Fruit fly (Drosophila melanogaster) whole organism, embryonic: ENCODE results near the gene Osi6.

Experiments used
- Abd-B ChIP-seq: fragments of 200-800 bp; sonication (Bioruptor generic); optimal IDR thresholded peaks from 2 replicates; lab custom pipeline; 2018; ENCODE audit warnings: missing biosample characterization, mild to moderate bottlenecking, missing genetic modification characterization, moderate library complexity
- Bgb ChIP-seq: fragments of 200-800 bp; sonication (Bioruptor generic); IDR thresholded peaks from 2 replicates; pipeline ENCODE4 v1.3.6; 2022; ENCODE audit warnings: missing biosample characterization, missing genetic modification characterization; ENCODE audit not compliant: partially characterized antibody
- CG10431 ChIP-seq: fragments of 200-800 bp; sonication (Bioruptor generic); optimal IDR thresholded peaks from 3 replicates; lab custom pipeline; 2018; ENCODE audit warnings: missing biosample characterization, mild to moderate bottlenecking, missing genetic modification characterization
- CG10543 ChIP-seq: fragments of 200-800 bp; sonication (Bioruptor generic); optimal IDR thresholded peaks from 3 replicates; lab custom pipeline; 2017; ENCODE audit warnings: missing biosample characterization, mild to moderate bottlenecking, missing genetic modification characterization, moderate library complexity
- CG10654 ChIP-seq: fragments of 200-800 bp; sonication (Bioruptor generic); optimal IDR thresholded peaks from 2 replicates; lab custom pipeline; 2016; ENCODE audit warnings: missing biosample characterization, missing genetic modification characterization
- CG11456 ChIP-seq: fragments of 200-800 bp; sonication (Bioruptor generic); IDR thresholded peaks from 3 replicates; pipeline ENCODE4 v1.3.6; 2022; ENCODE audit warnings: missing biosample characterization, missing genetic modification characterization
- CG11504 ChIP-seq: fragments of 200-800 bp; sonication (Bioruptor generic); optimal IDR thresholded peaks from 3 replicates; lab custom pipeline; 2019; ENCODE audit warnings: missing biosample characterization, mild to moderate bottlenecking, missing genetic modification characterization, moderate library complexity
- CG11723 ChIP-seq: fragments of 200-800 bp; sonication (Bioruptor generic); optimal IDR thresholded peaks from 2 replicates; lab custom pipeline; 2017; ENCODE audit warnings: missing biosample characterization, mild to moderate bottlenecking, missing genetic modification characterization
- CG12104 ChIP-seq: fragments of 200-800 bp; sonication (Bioruptor generic); optimal IDR thresholded peaks from 3 replicates; lab custom pipeline; 2016; ENCODE audit warnings: missing biosample characterization, missing genetic modification characterization
- CG13894 ChIP-seq: fragments of 200-800 bp; sonication (Bioruptor generic); optimal IDR thresholded peaks from 3 replicates; lab custom pipeline; 2018; ENCODE audit warnings: missing biosample characterization, mild to moderate bottlenecking, missing genetic modification characterization, moderate library complexity
- CG14441 ChIP-seq: fragments of 200-800 bp; sonication (Bioruptor generic); IDR thresholded peaks from 2 replicates; pipeline ENCODE4 v1.3.6; 2022; ENCODE audit warnings: missing biosample characterization, missing genetic modification characterization
- CG15011 ChIP-seq: fragments of 200-800 bp; sonication (Bioruptor generic); optimal IDR thresholded peaks from 3 replicates; lab custom pipeline; 2018; ENCODE audit warnings: missing biosample characterization, mild to moderate bottlenecking, missing genetic modification characterization
- CG1602 ChIP-seq: fragments of 200-800 bp; sonication (Bioruptor generic); optimal IDR thresholded peaks from 3 replicates; lab custom pipeline; 2016; ENCODE audit warnings: missing biosample characterization, missing genetic modification characterization
- CG17361 ChIP-seq: fragments of 200-800 bp; sonication (Bioruptor generic); IDR thresholded peaks from 3 replicates; pipeline ENCODE4 v1.3.6; 2022; ENCODE audit warnings: missing biosample characterization, missing genetic modification characterization
- CG17612 ChIP-seq: fragments of 200-800 bp; sonication (Bioruptor generic); IDR thresholded peaks from 2 replicates; pipeline ENCODE4 v1.3.6; 2022; ENCODE audit warnings: missing biosample characterization, missing genetic modification characterization
- CG2129 ChIP-seq: fragments of 200-800 bp; sonication (Bioruptor generic); IDR thresholded peaks from 2 replicates; pipeline ENCODE4 v1.3.6; 2022; ENCODE audit warnings: missing biosample characterization, missing genetic modification characterization; ENCODE audit not compliant: partially characterized antibody
- CG30431 ChIP-seq: fragments of 200-800 bp; sonication (Bioruptor generic); optimal IDR thresholded peaks from 2 replicates; lab custom pipeline; 2017; ENCODE audit warnings: missing biosample characterization, missing genetic modification characterization
- CG31388 ChIP-seq: fragments of 200-800 bp; sonication (Bioruptor generic); optimal IDR thresholded peaks from 2 replicates; lab custom pipeline; 2016; ENCODE audit warnings: missing biosample characterization, missing genetic modification characterization
- CG3838 ChIP-seq: fragments of 200-800 bp; sonication (Bioruptor generic); optimal IDR thresholded peaks from 3 replicates; lab custom pipeline; 2016; ENCODE audit warnings: missing biosample characterization, missing genetic modification characterization
- CG5180 ChIP-seq: fragments of 200-800 bp; sonication (Bioruptor generic); optimal IDR thresholded peaks from 3 replicates; lab custom pipeline; 2017; ENCODE audit warnings: missing biosample characterization, missing genetic modification characterization, mild to moderate bottlenecking, moderate library complexity, missing genetic modification reagents
- CG6765 ChIP-seq: fragments of 200-800 bp; sonication (Bioruptor generic); optimal IDR thresholded peaks from 3 replicates; lab custom pipeline; 2017; ENCODE audit warnings: missing biosample characterization, mild to moderate bottlenecking, missing genetic modification characterization
- CG7271 ChIP-seq: fragments of 200-800 bp; sonication (Bioruptor generic); optimal IDR thresholded peaks from 2 replicates; lab custom pipeline; 2018; ENCODE audit warnings: missing biosample characterization, mild to moderate bottlenecking, missing genetic modification characterization, moderate library complexity
- CG7839 ChIP-seq: fragments of 200-800 bp; sonication (Bioruptor generic); optimal IDR thresholded peaks from 3 replicates; lab custom pipeline; 2018; ENCODE audit warnings: missing biosample characterization, mild to moderate bottlenecking, missing genetic modification characterization, moderate library complexity
- CG7987 ChIP-seq: fragments of 200-800 bp; sonication (Bioruptor generic); optimal IDR thresholded peaks from 2 replicates; lab custom pipeline; 2018; ENCODE audit warnings: missing biosample characterization, mild to moderate bottlenecking, missing genetic modification characterization, moderate library complexity
- CrebB ChIP-seq: fragments of 200-800 bp; sonication (Bioruptor generic); optimal IDR thresholded peaks from 3 replicates; lab custom pipeline; 2018; ENCODE audit warnings: missing biosample characterization, mild to moderate bottlenecking, missing genetic modification characterization
- Deaf1 ChIP-seq: fragments of 200-800 bp; optimal IDR thresholded peaks from 3 replicates; lab custom pipeline; 2019; ENCODE audit warnings: missing biosample characterization, mild to moderate bottlenecking, missing genetic modification characterization, moderate library complexity
- Dip3 ChIP-seq: fragments of 200-800 bp; sonication (Bioruptor generic); optimal IDR thresholded peaks from 3 replicates; lab custom pipeline; 2016; ENCODE audit warnings: missing biosample characterization, missing genetic modification characterization
- Elba2 ChIP-seq: fragments of 200-800 bp; sonication (Bioruptor generic); optimal IDR thresholded peaks from 3 replicates; lab custom pipeline; 2016; ENCODE audit warnings: missing biosample characterization, missing genetic modification characterization
- Ets65A ChIP-seq: fragments of 200-800 bp; sonication (Bioruptor generic); peaks from one replicate; lab custom pipeline; 2016; ENCODE audit warnings: missing biosample characterization, missing genetic modification characterization
- Fer1 ChIP-seq: fragments of 200-800 bp; sonication (Bioruptor generic); optimal IDR thresholded peaks from 2 replicates; lab custom pipeline; 2017; ENCODE audit warnings: missing biosample characterization, mild to moderate bottlenecking, missing genetic modification characterization
- GATAe ChIP-seq: fragments of 200-800 bp; sonication (Bioruptor generic); conservative IDR thresholded peaks from 2 replicates; pipeline ENCODE4 v1.3.6; 2022; ENCODE audit warnings: missing biosample characterization, missing genetic modification characterization
- Lhr ChIP-seq: fragments of 200-800 bp; sonication (Bioruptor generic); optimal IDR thresholded peaks from 3 replicates; lab custom pipeline; 2017; ENCODE audit warnings: mild to moderate bottlenecking, missing biosample characterization, missing genetic modification reagents, missing genetic modification characterization
- Oaz ChIP-seq: fragments of 200-800 bp; sonication (Bioruptor generic); IDR thresholded peaks from 2 replicates; pipeline ENCODE4 v1.3.6; 2022; ENCODE audit warnings: missing biosample characterization, missing genetic modification characterization
- PHDP ChIP-seq: fragments of 200-800 bp; sonication (Bioruptor generic); optimal IDR thresholded peaks from 3 replicates; lab custom pipeline; 2018; ENCODE audit warnings: missing biosample characterization, mild to moderate bottlenecking, missing genetic modification characterization, moderate library complexity
- Six4 ChIP-seq: fragments of 200-800 bp; sonication (Bioruptor generic); optimal IDR thresholded peaks from 2 replicates; lab custom pipeline; 2016; ENCODE audit warnings: missing biosample characterization, missing genetic modification characterization
- cas ChIP-seq: fragments of 200-800 bp; sonication (Bioruptor generic); IDR thresholded peaks from 2 replicates; pipeline ENCODE4 v1.3.6; 2022; ENCODE audit warnings: missing biosample characterization, missing genetic modification characterization
- chif ChIP-seq, 2 experiments: fragments of 200-800 bp; sonication (Bioruptor generic); optimal IDR thresholded peaks; 3 replicates each; lab custom pipeline; 2016; ENCODE audit warnings: missing biosample characterization in 2 of 2, missing genetic modification characterization in 2 of 2
- danr ChIP-seq: fragments of 200-800 bp; sonication (Bioruptor generic); IDR thresholded peaks from 2 replicates; pipeline ENCODE4 v1.3.6; 2022; ENCODE audit warnings: missing biosample characterization, missing genetic modification characterization
- ems ChIP-seq: fragments of 200-800 bp; sonication (Bioruptor generic); optimal IDR thresholded peaks from 3 replicates; lab custom pipeline; 2016; ENCODE audit warnings: missing biosample characterization, missing genetic modification characterization
- eve ChIP-seq, 2 experiments: fragments of >200 bp; optimal IDR thresholded peaks; 2 replicates each; lab custom pipeline; 2017; ENCODE audit warnings: missing biosample characterization in 2 of 2, missing genetic modification characterization in 2 of 2
- grau ChIP-seq: fragments of 200-800 bp; optimal IDR thresholded peaks from 3 replicates; lab custom pipeline; 2019; ENCODE audit warnings: missing biosample characterization, mild to moderate bottlenecking, missing genetic modification characterization, moderate library complexity
- lbe ChIP-seq: fragments of 200-800 bp; sonication (Bioruptor generic); optimal IDR thresholded peaks from 2 replicates; lab custom pipeline; 2016; ENCODE audit warnings: missing biosample characterization, mild to moderate bottlenecking, missing genetic modification characterization
- nerfin-2 ChIP-seq: fragments of 200-800 bp; sonication (Bioruptor generic); IDR thresholded peaks from 2 replicates; pipeline ENCODE4 v1.3.6; 2022; ENCODE audit warnings: missing biosample characterization, missing genetic modification characterization; ENCODE audit not compliant: partially characterized antibody
- org-1 ChIP-seq: fragments of 200-800 bp; sonication (Bioruptor generic); optimal IDR thresholded peaks from 2 replicates; lab custom pipeline; 2017; ENCODE audit warnings: missing biosample characterization, missing genetic modification characterization
- pfk ChIP-seq: fragments of 200-800 bp; sonication (Bioruptor generic); optimal IDR thresholded peaks from 2 replicates; lab custom pipeline; 2018; ENCODE audit warnings: missing biosample characterization, mild to moderate bottlenecking, missing genetic modification characterization, moderate library complexity
- pum ChIP-seq: fragments of 200-800 bp; sonication (Bioruptor generic); optimal IDR thresholded peaks from 2 replicates; lab custom pipeline; 2016; ENCODE audit warnings: missing biosample characterization, missing genetic modification characterization
- seq ChIP-seq: fragments of 200-800 bp; sonication (Bioruptor generic); IDR thresholded peaks from 2 replicates; pipeline ENCODE4 v1.3.6; 2022; ENCODE audit warnings: missing biosample characterization, missing genetic modification characterization
- sim ChIP-seq: fragments of 200-800 bp; sonication (Bioruptor generic); IDR thresholded peaks from 2 replicates; pipeline ENCODE4 v1.3.6; 2022; ENCODE audit warnings: missing biosample characterization, missing genetic modification characterization
- slou ChIP-seq: fragments of 200-800 bp; sonication (Bioruptor generic); optimal IDR thresholded peaks from 3 replicates; lab custom pipeline; 2016; ENCODE audit warnings: missing biosample characterization, missing genetic modification characterization
- ttk ChIP-seq: fragments of 200-800 bp; sonication (Bioruptor generic); IDR thresholded peaks from 2 replicates; pipeline ENCODE4 v2.1.2; 2022; ENCODE audit warnings: missing biosample characterization, missing genetic modification characterization

Osi6 gene

dm6 chr3R:6229055-6229841, 5.3 kb upstream of the Osi6 start (continued):
- TF ChIP-seq CG12104 (GFP tag; lab: Kevin White, UChicago): no peak
- TF ChIP-seq CG10654: no peak
- TF ChIP-seq CG6765: no peak
- TF ChIP-seq Oaz (GFP tag; lab: Robert Waterston, UW): no peak
- TF ChIP-seq Dip3: no peak
- TF ChIP-seq Elba2 (GFP tag; lab: Kevin White, UChicago): no peak
- TF ChIP-seq ems (GFP tag; lab: Kevin White, UChicago): no peak
- no peak for TF ChIP-seq CG13894
- TF ChIP-seq Lhr (GFP tag; lab: Kevin White, UChicago): no peak
- TF ChIP-seq nerfin-2 (GFP tag; lab: Robert Waterston, UW): no peak
- no peak for TF ChIP-seq GATAe (GFP tag; lab: Robert Waterston, UW)
- TF ChIP-seq CG11456: no peak
- TF ChIP-seq CG1602 (GFP tag; lab: Kevin White, UChicago): no peak
- no peak for TF ChIP-seq sim (GFP tag; lab: Robert Waterston, UW)
- no peak for TF ChIP-seq CG11723 (GFP tag; lab: Kevin White, UChicago)
- TF ChIP-seq CG17612 (GFP tag; lab: Robert Waterston, UW): no peak
- no peak for TF ChIP-seq CG2129
- no peak for TF ChIP-seq CG5180 (GFP tag; lab: Kevin White, UChicago)
- TF ChIP-seq CG10431 (GFP tag; lab: Kevin White, UChicago): no peak
- TF ChIP-seq Deaf1: no peak
- no peak for TF ChIP-seq org-1 (GFP tag; lab: Kevin White, UChicago)
- no peak for TF ChIP-seq ttk (GFP tag; lab: Robert Waterston, UW)
- no peak for TF ChIP-seq seq (GFP tag; lab: Robert Waterston, UW)
- no peak for TF ChIP-seq CG3838 (GFP tag; lab: Kevin White, UChicago)
- TF ChIP-seq CG7271 (tag; lab: Kevin White, UChicago): no peak
- no peak for TF ChIP-seq CG7987 (GFP tag; lab: Kevin White, UChicago)
- TF ChIP-seq CG14441 (GFP tag; lab: Robert Waterston, UW): no peak
- no peak for TF ChIP-seq CG15011 (GFP tag; lab: Kevin White, UChicago)
- TF ChIP-seq CG31388 (GFP tag; lab: Kevin White, UChicago): no peak
- TF ChIP-seq PHDP (tag; lab: Kevin White, UChicago): no peak
- no peak for TF ChIP-seq slou (GFP tag; lab: Kevin White, UChicago)
- no peak for TF ChIP-seq pfk (GFP tag; lab: Kevin White, UChicago)
- TF ChIP-seq Bgb (GFP tag; lab: Robert Waterston, UW): no peak
- TF ChIP-seq CG10543 (GFP tag; lab: Kevin White, UChicago): no peak
- TF ChIP-seq Fer1 (GFP tag; lab: Kevin White, UChicago): no peak
- TF ChIP-seq grau (tag; lab: Kevin White, UChicago): peak; percentile 22
- no peak for TF ChIP-seq CG30431
- TF ChIP-seq CG11504: peak; percentile 59
- no peak for TF ChIP-seq Six4
- peak in 1 of 2 experiments; percentile 5 for TF ChIP-seq chif (GFP tag; optimal IDR thresholded peaks at IDR 0.05; lab: Kevin White, UChicago)
- TF ChIP-seq eve (GFP tag; optimal IDR thresholded peaks at IDR 0.05; lab: Kevin White, UChicago): peak in 1 of 2 experiments; percentile 40
- TF ChIP-seq pum (GFP tag; lab: Kevin White, UChicago): peak; percentile 1
- no peak for TF ChIP-seq cas (GFP tag; lab: Robert Waterston, UW)
- TF ChIP-seq CG7839 (tag; lab: Kevin White, UChicago): peak; percentile 44
- peak; percentile 51; the same call in 1 of the 3 replicates for TF ChIP-seq CG17361 (GFP tag; lab: Robert Waterston, UW)
- no peak for TF ChIP-seq Abd-B
- no peak for TF ChIP-seq danr (GFP tag; lab: Robert Waterston, UW)
- peak; percentile 56 for TF ChIP-seq Ets65A (GFP tag; lab: Kevin White, UChicago)
- TF ChIP-seq CrebB: no peak
- no peak for TF ChIP-seq lbe (GFP tag; lab: Kevin White, UChicago)
